Fruit fly (Drosophila melanogaster): Measurements from ENCODE around the gene CG9109.

Gene CG9109

DNA sequence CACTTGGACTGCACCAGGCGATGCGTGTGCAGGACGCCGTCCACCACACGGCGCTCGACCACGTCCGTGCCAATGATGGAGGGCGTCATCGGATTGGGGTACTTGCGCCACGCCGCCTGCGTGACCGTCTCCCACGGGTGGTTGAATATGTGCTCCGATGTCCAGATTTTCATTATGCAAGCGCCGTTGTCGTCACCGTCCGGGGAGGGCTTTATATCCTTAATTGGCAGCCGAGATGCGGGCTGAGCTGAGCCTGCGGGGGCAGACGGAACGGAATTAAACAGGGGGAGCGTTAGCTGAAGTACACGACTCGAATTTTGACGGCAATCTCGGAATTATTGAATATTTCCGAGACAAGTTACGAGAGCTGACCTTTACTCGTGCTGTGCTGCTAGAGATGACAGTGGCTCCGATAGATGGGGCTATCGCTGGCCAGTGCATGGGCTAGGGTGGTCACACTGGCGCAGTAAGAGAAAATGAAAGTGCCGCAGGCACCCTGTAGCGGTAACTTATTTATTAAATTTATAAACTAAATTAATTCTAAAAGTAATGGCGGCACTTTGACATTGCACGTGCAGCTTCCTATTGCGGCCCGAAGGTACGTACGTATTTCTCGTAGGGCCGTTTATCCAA is 13.4 kb upstream of the CG9109 start, which contains the start of gene IPIP (continued):
- TF ChIP-seq cad (GFP tag; optimal IDR thresholded peaks at IDR 0.05) (no peak), sob (GFP tag; IDR thresholded peaks at IDR 0.05) (0 out of 2 replicates have a peak, but pooled peaks have one; percentile 36), mirr (GFP tag; optimal IDR thresholded peaks at IDR 0.05) (peak; percentile 58), tna (GFP tag; IDR thresholded peaks at IDR 0.05; ENCODE audit: partially characterized antibody) (peak; percentile 79), eyg (GFP tag; optimal IDR thresholded peaks at IDR 0.05) (no peak), Nf-YC (tag; optimal IDR thresholded peaks at IDR 0.05) (peak; percentile 27), CG14014 (GFP tag; IDR thresholded peaks at IDR 0.05) (no peak), CG2129 (GFP tag; IDR thresholded peaks at IDR 0.05; ENCODE audit: partially characterized antibody) (peak; percentile 41), Dll (GFP tag; IDR thresholded peaks at IDR 0.05; ENCODE audit: partially characterized antibody) (peak; percentile 74; the same call in 3 of the 4 replicates), dati (GFP tag; IDR thresholded peaks at IDR 0.05) (peak; percentile 13; the same call in 1 of the 2 replicates), ci (GFP tag; IDR thresholded peaks at IDR 0.05) (peak; percentile 79), stwl (tag; optimal IDR thresholded peaks at IDR 0.05) (peak; percentile 79), Pdp1 (GFP tag; optimal IDR thresholded peaks at IDR 0.05) (peak in 1 of 2 experiments; percentile 98), Deaf1 (tag; optimal IDR thresholded peaks at IDR 0.05) (peak; percentile 68), BEAF-32 (GFP tag; optimal IDR thresholded peaks at IDR 0.05) (peak; percentile 86), gfzf (GFP tag; optimal IDR thresholded peaks at IDR 0.05) (peak; percentile 29), sim (GFP tag; IDR thresholded peaks at IDR 0.05) (0 out of 2 replicates have a peak, but pooled peaks have one; percentile 31), Doc3 (GFP tag; IDR thresholded peaks at IDR 0.05; ENCODE audit: partially characterized antibody) (peak; percentile 73), CG16813 (GFP tag; IDR thresholded peaks at IDR 0.05; ENCODE audit: partially characterized antibody) (peak; percentile 87), CG2712 (tag; optimal IDR thresholded peaks at IDR 0.05) (peak; percentile 46), ftz-f1 (GFP tag; optimal IDR thresholded peaks at IDR 0.05) (peak; percentile 66), her (GFP tag; optimal IDR thresholded peaks at IDR 0.05) (peak; percentile 2), Rfx (GFP tag; IDR thresholded peaks at IDR 0.05) (peak; percentile 74), lbe (GFP tag; optimal IDR thresholded peaks at IDR 0.05) (no peak), pb (GFP tag; optimal IDR thresholded peaks at IDR 0.05) (no peak), CG9727 (GFP tag; optimal IDR thresholded peaks at IDR 0.05) (peak; percentile 39), CG18619 (GFP tag; optimal IDR thresholded peaks at IDR 0.05) (peak; percentile 4), knrl (GFP tag; IDR thresholded peaks at IDR 0.05; ENCODE audit: partially characterized antibody) (peak; percentile 83), Sry-δ (GFP tag; optimal IDR thresholded peaks at IDR 0.05) (peak; percentile 90), CG17802 (tag; optimal IDR thresholded peaks at IDR 0.05) (peak; percentile 3), CG14860 (GFP tag; IDR thresholded peaks at IDR 0.05; ENCODE audit: partially characterized antibody) (peak; percentile 63), Camta (GFP tag; optimal IDR thresholded peaks at IDR 0.05) (no peak), CG3065 (GFP tag; optimal IDR thresholded peaks at IDR 0.05) (no peak), lola (GFP tag; optimal IDR thresholded peaks at IDR 0.05) (no peak), salm (tag; optimal IDR thresholded peaks at IDR 0.05) (no peak), CG4617 (GFP tag; optimal IDR thresholded peaks at IDR 0.05; ENCODE audit: borderline replicate concordance) (peak; percentile 89), CG2120 (GFP tag; optimal IDR thresholded peaks at IDR 0.05) (peak; percentile 55), trem (tag; optimal IDR thresholded peaks at IDR 0.05) (peak; percentile 36), CG7987 (GFP tag; optimal IDR thresholded peaks at IDR 0.05) (peak; percentile 54), gcm2 (GFP tag; optimal IDR thresholded peaks at IDR 0.05) (peak; percentile 30), CG16779 (GFP tag; IDR thresholded peaks at IDR 0.05) (0 out of 2 replicates have a peak, but pooled peaks have one; percentile 50), Poxn (GFP tag; IDR thresholded peaks at IDR 0.05) (no peak), CG3847 (GFP tag; IDR thresholded peaks at IDR 0.05) (peak; percentile 70), zen2 (GFP tag; IDR thresholded peaks at IDR 0.05; ENCODE audit: partially characterized antibody) (peak; percentile 54; the same call in 1 of the 3 replicates), CG9215 (GFP tag; IDR thresholded peaks at IDR 0.05) (peak; percentile 26; the same call in 1 of the 2 replicates), CG13624 (GFP tag; optimal IDR thresholded peaks at IDR 0.05) (peak; percentile 28), Scr (GFP tag; IDR thresholded peaks at IDR 0.05; ENCODE audit: partially characterized antibody) (peak; percentile 79), CG17328 (GFP tag; IDR thresholded peaks at IDR 0.05) (peak; percentile 55; the same call in 1 of the 2 replicates)
